Worm (Caenorhabditis elegans): ENCODE results near the gene K08E7.6.

ce11 chrIV:12547824-12548223 is 33.1 kb downstream of the K08E7.6 start, which contains the start of gene ipmk-1:
- TF ChIP-seq fos-1 (tag; optimal IDR thresholded peaks at IDR 0.05) (no peak), ama-1 (optimal IDR thresholded peaks at IDR 0.05) (no peak), ztf-11 (tag; optimal IDR thresholded peaks at IDR 0.05) (no peak), lin-39 (tag; optimal IDR thresholded peaks at IDR 0.05) (no peak), zag-1 (tag; optimal IDR thresholded peaks at IDR 0.05) (no peak), lsy-2 (tag; optimal IDR thresholded peaks at IDR 0.05) (no peak), nhr-25 (tag; optimal IDR thresholded peaks at IDR 0.05) (no peak), unc-62 (GFP tag; optimal IDR thresholded peaks at IDR 0.05) (no peak), unc-39 (tag; optimal IDR thresholded peaks at IDR 0.05) (no peak), nhr-11 (tag; optimal IDR thresholded peaks at IDR 0.05) (no peak), nhr-77 (tag; optimal IDR thresholded peaks at IDR 0.05) (no peak)

All from whole organism, L2 larva.